Fruit fly (Drosophila melanogaster): ENCODE data around the gene sn.
A peak's percentile ranks its signal among the peaks of the same experiment; 100 is the strongest.

Gene sn

dm6 chrX:7937588-7938481 is 26.0 kb upstream of the sn start (continued):
- TF ChIP-seq dmrt99B (tag; optimal IDR thresholded peaks at IDR 0.05) = peak; percentile 90
- peak; percentile 39 for TF ChIP-seq CG2116 (GFP tag; optimal IDR thresholded peaks at IDR 0.05)
- TF ChIP-seq CG1647 (GFP tag; optimal IDR thresholded peaks at IDR 0.05) = peak; percentile 16
- TF ChIP-seq cwo (GFP tag; optimal IDR thresholded peaks at IDR 0.05) = peak; percentile 58
- TF ChIP-seq CG5953 (GFP tag; IDR thresholded peaks at IDR 0.05) = no peak
- TF ChIP-seq CG31365 (tag; optimal IDR thresholded peaks at IDR 0.05) = peak; percentile 2
- TF ChIP-seq Oli (tag; optimal IDR thresholded peaks at IDR 0.05) = peak; percentile 90
- TF ChIP-seq CG3281 (GFP tag; optimal IDR thresholded peaks at IDR 0.05) = peak; percentile 53
- TF ChIP-seq CG12942 (GFP tag; optimal IDR thresholded peaks at IDR 0.05) = peak; percentile 70
- TF ChIP-seq CG2199 (GFP tag; IDR thresholded peaks at IDR 0.05) = no peak
- TF ChIP-seq Sry-δ (GFP tag; optimal IDR thresholded peaks at IDR 0.05) = peak; percentile 41
- no peak for TF ChIP-seq toy (GFP tag; IDR thresholded peaks at IDR 0.05)
- peak; percentile 88 for TF ChIP-seq ATbp (GFP tag; optimal IDR thresholded peaks at IDR 0.05)
- peak; percentile 2 for TF ChIP-seq zfh2 (GFP tag; optimal IDR thresholded peaks at IDR 0.05)
- peak; percentile 61 for TF ChIP-seq Bdp1 (GFP tag; optimal IDR thresholded peaks at IDR 0.05)
- TF ChIP-seq vvl (GFP tag; IDR thresholded peaks at IDR 0.05) = peak; percentile 73
- TF ChIP-seq CG7745 (tag; optimal IDR thresholded peaks at IDR 0.05) = no peak
- TF ChIP-seq sug (tag; optimal IDR thresholded peaks at IDR 0.05) = peak; percentile 42
- peak; percentile 82 for TF ChIP-seq odd (GFP tag; optimal IDR thresholded peaks at IDR 0.05)
- TF ChIP-seq CrebB (tag; optimal IDR thresholded peaks at IDR 0.05) = peak; percentile 2
- TF ChIP-seq ac (GFP tag; optimal IDR thresholded peaks at IDR 0.05) = peak; percentile 32
- TF ChIP-seq PHDP (tag; optimal IDR thresholded peaks at IDR 0.05) = peak; percentile 72
- no peak for TF ChIP-seq nerfin-2 (GFP tag; IDR thresholded peaks at IDR 0.05; ENCODE audit: partially characterized antibody)
- TF ChIP-seq bab2 (GFP tag; optimal IDR thresholded peaks at IDR 0.05) = peak; percentile 79
- peak; percentile 83 for TF ChIP-seq CG6689 (GFP tag; IDR thresholded peaks at IDR 0.05)
- peak; percentile 98 for TF ChIP-seq sens (GFP tag)
- peak; percentile 72 for TF ChIP-seq Myb (GFP tag; optimal IDR thresholded peaks at IDR 0.05)
- TF ChIP-seq CG12071 (GFP tag; optimal IDR thresholded peaks at IDR 0.05) = peak; percentile 59
- TF ChIP-seq CG3407 (GFP tag; optimal IDR thresholded peaks at IDR 0.05) = peak; percentile 76
- peak; percentile 92 for TF ChIP-seq phol (tag; optimal IDR thresholded peaks at IDR 0.05)
- peak; percentile 90 for TF ChIP-seq CG14710 (tag; optimal IDR thresholded peaks at IDR 0.05)
- TF ChIP-seq z (GFP tag; IDR thresholded peaks at IDR 0.05) = no peak
- peak in 1 of 3 experiments; percentile 92 for TF ChIP-seq lola (GFP tag; optimal IDR thresholded peaks at IDR 0.05)
- peak; percentile 67; the same call in 1 of the 2 replicates for TF ChIP-seq gt (GFP tag; IDR thresholded peaks at IDR 0.05)
- peak; percentile 23 for TF ChIP-seq sd (tag; optimal IDR thresholded peaks at IDR 0.05)
- no peak for TF ChIP-seq knrl (GFP tag; IDR thresholded peaks at IDR 0.05; ENCODE audit: partially characterized antibody)
- TF ChIP-seq trem (tag; optimal IDR thresholded peaks at IDR 0.05) = peak; percentile 58
- TF ChIP-seq CG42726 (GFP tag; IDR thresholded peaks at IDR 0.05; ENCODE audit: partially characterized antibody) = no peak
- peak; percentile 57 for TF ChIP-seq maf-S (GFP tag; optimal IDR thresholded peaks at IDR 0.05)
- peak; percentile 85 for TF ChIP-seq Atf-2 (GFP tag; optimal IDR thresholded peaks at IDR 0.05)
- TF ChIP-seq Abd-B (GFP tag; optimal IDR thresholded peaks at IDR 0.05) = peak; percentile 78
- TF ChIP-seq CG3163 (GFP tag; optimal IDR thresholded peaks at IDR 0.05) = peak; percentile 48
- peak; percentile 66; the same call in 2 of the 3 replicates for TF ChIP-seq ken (GFP tag; IDR thresholded peaks at IDR 0.05)
- peak; percentile 36; the same call in 1 of the 2 replicates for TF ChIP-seq dati (GFP tag; IDR thresholded peaks at IDR 0.05)
- TF ChIP-seq slbo (GFP tag; IDR thresholded peaks at IDR 0.05) = no peak
- TF ChIP-seq peb (GFP tag; IDR thresholded peaks at IDR 0.05) = peak; percentile 75
- no peak for TF ChIP-seq Elba2 (GFP tag; optimal IDR thresholded peaks at IDR 0.05)
- TF ChIP-seq CG14667 (GFP tag; IDR thresholded peaks at IDR 0.05) = peak; percentile 68
- TF ChIP-seq aop (GFP tag; IDR thresholded peaks at IDR 0.05) = no peak

Data from whole organism, embryonic.